Worm (Caenorhabditis elegans) whole organism, L4 larva: ENCODE measurements around the gene npr-18.

ENCODE experiments used
- F10B5.3 ChIP-seq: sonication (generic microtip); optimal IDR thresholded peaks from 2 replicates; lab custom pipeline; 2016; ENCODE audit warnings: mild to moderate bottlenecking, missing genetic modification characterization, missing compliant biosample characterization
- T26A8.4 ChIP-seq: fragments of 200-800 bp; sonication (Bioruptor generic); IDR thresholded peaks from 2 replicates; pipeline ENCODE4 v1.3.6; 2022; ENCODE audit warnings: missing genetic modification characterization, missing compliant biosample characterization
- Y105C5A.15 ChIP-seq: fragments of 200-800 bp; sonication (Bioruptor generic); IDR thresholded peaks from 2 replicates; pipeline ENCODE4 v1.3.6; 2022; ENCODE audit warnings: missing genetic modification characterization, missing compliant biosample characterization
- Y48G9A.11 ChIP-seq: fragments of 200-800 bp; sonication (Bioruptor generic); IDR thresholded peaks from 2 replicates; pipeline ENCODE4 v1.3.6; 2022; ENCODE audit warnings: missing genetic modification reagents, missing genetic modification characterization, missing compliant biosample characterization
- Y75B8A.6 ChIP-seq: fragments of 200-800 bp; sonication (Bioruptor generic); IDR thresholded peaks from 2 replicates; pipeline ENCODE4 v1.3.6; 2022; ENCODE audit warnings: missing genetic modification reagents, missing genetic modification characterization, missing compliant biosample characterization
- ceh-20 ChIP-seq: fragments of 200-800 bp; sonication (Bioruptor generic); IDR thresholded peaks from 2 replicates; pipeline ENCODE4 v1.3.6; 2022; ENCODE audit warnings: missing genetic modification reagents, missing genetic modification characterization, missing compliant biosample characterization
- ceh-28 ChIP-seq: fragments of 150-350 bp; optimal IDR thresholded peaks from 2 replicates; lab custom pipeline; 2014; ENCODE audit warnings: missing biosample characterization, missing genetic modification reagents, missing genetic modification characterization
- ceh-32 ChIP-seq: sonication (generic microtip); optimal IDR thresholded peaks from 2 replicates; lab custom pipeline; 2016; ENCODE audit warnings: mild to moderate bottlenecking, missing genetic modification characterization, missing compliant biosample characterization; ENCODE audit not compliant: poor library complexity
- ceh-44 ChIP-seq: fragments of 200-800 bp; sonication (Bioruptor generic); IDR thresholded peaks from 2 replicates; pipeline ENCODE4 v1.3.6; 2022; ENCODE audit warnings: missing genetic modification reagents, missing genetic modification characterization, missing compliant biosample characterization
- ceh-62 ChIP-seq: sonication (generic microtip); optimal IDR thresholded peaks from 2 replicates; lab custom pipeline; 2017; ENCODE audit warnings: missing biosample characterization, missing genetic modification characterization
- ceh-82 ChIP-seq: sonication (generic microtip); optimal IDR thresholded peaks from 2 replicates; lab custom pipeline; 2017; ENCODE audit warnings: missing biosample characterization, missing genetic modification characterization
- ces-1 ChIP-seq: fragments of 150-350 bp; sonication (generic microtip); optimal IDR thresholded peaks from 4 replicates; lab custom pipeline; 2014; ENCODE audit warnings: missing biosample characterization, missing genetic modification reagents, missing genetic modification characterization
- daf-16 ChIP-seq, 3 experiments: sonication (generic microtip); optimal IDR thresholded peaks; 2 replicates each; lab custom pipeline; 2016 to 2017; ENCODE audit warnings: missing genetic modification characterization in 3 of 3, missing genetic modification reagents in 3 of 3, mild to moderate bottlenecking in 2 of 3, missing compliant biosample characterization in 2 of 3, missing biosample characterization in 1 of 3, moderate library complexity in 1 of 3
- dmd-6 ChIP-seq: fragments of 200-800 bp; sonication (Bioruptor generic); IDR thresholded peaks from 2 replicates; pipeline ENCODE4 v1.3.6; 2022; ENCODE audit warnings: missing genetic modification reagents, missing genetic modification characterization, missing compliant biosample characterization
- dpl-1 ChIP-seq: fragments of 150-350 bp; optimal IDR thresholded peaks from 2 replicates; lab custom pipeline; 2014; ENCODE audit warnings: missing biosample characterization, missing genetic modification reagents, missing genetic modification characterization
- dve-1 ChIP-seq: sonication (generic microtip); optimal IDR thresholded peaks from 2 replicates; lab custom pipeline; 2017; ENCODE audit warnings: antibody characterized with exemption, mild to moderate bottlenecking, missing genetic modification characterization, missing compliant biosample characterization; ENCODE audit not compliant: insufficient read depth
- egl-43 ChIP-seq: fragments of 200-800 bp; sonication (Bioruptor generic); IDR thresholded peaks from 2 replicates; pipeline ENCODE4 v1.3.6; 2022; ENCODE audit warnings: missing genetic modification reagents, missing genetic modification characterization, missing compliant biosample characterization
- gei-8 ChIP-seq: fragments of 200-800 bp; sonication (Bioruptor generic); optimal IDR thresholded peaks from 2 replicates; lab custom pipeline; 2018; ENCODE audit warnings: mild to moderate bottlenecking, missing genetic modification characterization, missing compliant biosample characterization
- hlh-11 ChIP-seq: fragments of 200-800 bp; sonication (Bioruptor generic); optimal IDR thresholded peaks from 2 replicates; lab custom pipeline; 2018; ENCODE audit warnings: mild to moderate bottlenecking, missing genetic modification characterization, missing compliant biosample characterization
- hlh-30 ChIP-seq: sonication (generic microtip); optimal IDR thresholded peaks from 2 replicates; lab custom pipeline; 2017; ENCODE audit warnings: antibody characterized with exemption, mild to moderate bottlenecking, missing genetic modification characterization, missing compliant biosample characterization; ENCODE audit not compliant: insufficient read depth
- lim-7 ChIP-seq: fragments of 200-800 bp; sonication (Bioruptor generic); IDR thresholded peaks from 2 replicates; pipeline ENCODE4 v1.3.6; 2022; ENCODE audit warnings: missing genetic modification characterization, missing compliant biosample characterization
- lin-15B ChIP-seq: fragments of 150-350 bp; sonication (generic microtip); optimal IDR thresholded peaks from 3 replicates; lab custom pipeline; 2014; ENCODE audit warnings: missing biosample characterization, missing genetic modification characterization
- lin-29 ChIP-seq: fragments of 200-800 bp; sonication (Bioruptor generic); IDR thresholded peaks from 2 replicates; pipeline ENCODE4 v1.3.6; 2022; ENCODE audit warnings: missing genetic modification reagents, missing genetic modification characterization, missing compliant biosample characterization
- lin-38 ChIP-seq: fragments of 200-800 bp; sonication (Bioruptor generic); IDR thresholded peaks from 2 replicates; pipeline ENCODE4 v1.3.6; 2022; ENCODE audit warnings: missing genetic modification reagents, missing genetic modification characterization, missing compliant biosample characterization
- lin-39 ChIP-seq: fragments of 150-350 bp; optimal IDR thresholded peaks from 2 replicates; lab custom pipeline; 2014; ENCODE audit warnings: missing biosample characterization, missing genetic modification reagents, missing genetic modification characterization
- madf-9 ChIP-seq: fragments of 200-800 bp; sonication (Bioruptor generic); conservative IDR thresholded peaks from 2 replicates; pipeline ENCODE4 v1.3.6; 2022; ENCODE audit warnings: missing genetic modification reagents, missing genetic modification characterization, missing compliant biosample characterization
- mxl-2 ChIP-seq: fragments of 200-800 bp; sonication (Bioruptor generic); conservative IDR thresholded peaks from 2 replicates; pipeline ENCODE4 v1.3.6; 2022; ENCODE audit warnings: missing genetic modification reagents, missing genetic modification characterization, missing compliant biosample characterization
- mxl-3 ChIP-seq: fragments of 200-800 bp; sonication (Bioruptor generic); optimal IDR thresholded peaks from 2 replicates; lab custom pipeline; 2018; ENCODE audit warnings: mild to moderate bottlenecking, missing genetic modification characterization, missing compliant biosample characterization
- nhr-102 ChIP-seq: sonication (generic microtip); optimal IDR thresholded peaks from 2 replicates; lab custom pipeline; 2016; ENCODE audit warnings: mild to moderate bottlenecking, missing genetic modification characterization, moderate library complexity, missing compliant biosample characterization
- nhr-11 ChIP-seq: fragments of 150-350 bp; optimal IDR thresholded peaks from 2 replicates; lab custom pipeline; 2014; ENCODE audit warnings: missing biosample characterization, missing genetic modification characterization
- nhr-237 ChIP-seq: sonication (generic microtip); optimal IDR thresholded peaks from 2 replicates; lab custom pipeline; 2017; ENCODE audit warnings: missing biosample characterization, missing genetic modification characterization
- nhr-28 ChIP-seq: fragments of 150-350 bp; optimal IDR thresholded peaks from 2 replicates; lab custom pipeline; 2014; ENCODE audit warnings: missing biosample characterization, missing genetic modification characterization
- php-3 ChIP-seq: fragments of 200-800 bp; sonication (Bioruptor generic); IDR thresholded peaks from 2 replicates; pipeline ENCODE4 v1.3.6; 2022; ENCODE audit warnings: missing genetic modification reagents, missing genetic modification characterization, missing compliant biosample characterization
- rbr-2 ChIP-seq: sonication (generic microtip); optimal IDR thresholded peaks from 2 replicates; lab custom pipeline; 2016; ENCODE audit warnings: missing genotype, missing genetic modification characterization, missing compliant biosample characterization
- set-16 ChIP-seq: fragments of 200-800 bp; sonication (Bioruptor generic); IDR thresholded peaks from 2 replicates; pipeline ENCODE4 v1.3.6; 2022; ENCODE audit warnings: missing genetic modification reagents, missing genetic modification characterization, missing compliant biosample characterization
- skn-1 ChIP-seq: fragments of 150-350 bp; optimal IDR thresholded peaks from 2 replicates; lab custom pipeline; 2014; ENCODE audit warnings: missing biosample characterization, missing genetic modification characterization
- snpc-1.2 ChIP-seq: fragments of 200-800 bp; sonication (Bioruptor generic); IDR thresholded peaks from 2 replicates; pipeline ENCODE4 v1.3.6; 2022; ENCODE audit warnings: missing genetic modification reagents, missing genetic modification characterization, missing compliant biosample characterization
- spr-3 ChIP-seq: fragments of 200-800 bp; sonication (Bioruptor generic); optimal IDR thresholded peaks from 2 replicates; lab custom pipeline; 2018; ENCODE audit warnings: mild to moderate bottlenecking, missing genetic modification characterization, missing compliant biosample characterization
- tra-1 ChIP-seq: fragments of 200-800 bp; sonication (Bioruptor generic); IDR thresholded peaks from 2 replicates; pipeline ENCODE4 v1.3.6; 2022; ENCODE audit warnings: missing genetic modification reagents, missing genetic modification characterization, missing compliant biosample characterization
- unc-62 ChIP-seq, 3 experiments: fragments of 150-350 bp in 1 of 3; sonication (generic microtip); optimal IDR thresholded peaks in 2 of 3; peaks in 1 of 3; 1 replicate in 1 of 3; 2 replicates in 2 of 3; lab custom pipeline; 2014 to 2017; ENCODE audit warnings: missing biosample characterization in 3 of 3, missing genetic modification characterization in 3 of 3, missing genetic modification reagents in 3 of 3, missing genotype in 1 of 3
- zag-1 ChIP-seq: fragments of 150-350 bp; optimal IDR thresholded peaks from 2 replicates; lab custom pipeline; 2014; ENCODE audit warnings: missing biosample characterization, missing genetic modification characterization
- zfp-3 ChIP-seq: fragments of 200-800 bp; sonication (Bioruptor generic); conservative IDR thresholded peaks from 2 replicates; pipeline ENCODE4 v1.3.6; 2022; ENCODE audit warnings: missing genetic modification reagents, missing genetic modification characterization, missing compliant biosample characterization

Gene npr-18

ce11 chrX:9668554-9668953 is 22.0 kb upstream of the npr-18 start, which contains the start of gene T14B1.1 (continued):
- TF ChIP-seq T26A8.4 (GFP tag; lab: Robert Waterston, UW), result no peak
- TF ChIP-seq nhr-237 (tag; lab: Kevin White, UChicago), result no peak
- no peak for TF ChIP-seq ceh-82 (tag; lab: Kevin White, UChicago)
- no peak for TF ChIP-seq ceh-28 (tag; lab: Kevin White, UChicago)
- no peak for TF ChIP-seq ces-1 (GFP tag; lab: Kevin White, UChicago)
- no peak for TF ChIP-seq dpl-1
- no peak for TF ChIP-seq mxl-2
- TF ChIP-seq set-16 (GFP tag; lab: Robert Waterston, UW), result peak; percentile 64
- no peak for TF ChIP-seq Y75B8A.6 (GFP tag; lab: Robert Waterston, UW)
- peak; percentile 26 for TF ChIP-seq hlh-11
- TF ChIP-seq ceh-62 (tag; lab: Kevin White, UChicago), result no peak
- TF ChIP-seq rbr-2 (tag; lab: Kevin White, UChicago), result peak; percentile 74
- TF ChIP-seq Y105C5A.15 (GFP tag; lab: Robert Waterston, UW), result no peak
- TF ChIP-seq zfp-3 (GFP tag; lab: Robert Waterston, UW), result no peak
- no peak for TF ChIP-seq dve-1 (tag; lab: Kevin White, UChicago)
- no peak for TF ChIP-seq egl-43 (GFP tag; lab: Robert Waterston, UW)
- peak in 1 of 2 experiments; percentile 32 for TF ChIP-seq unc-62 (GFP tag; optimal IDR thresholded peaks at IDR 0.05 in 1 of 2; lab: Kevin White, UChicago)
- no peak for TF ChIP-seq unc-62 (tag; optimal IDR thresholded peaks at IDR 0.05; lab: Kevin White, UChicago)
- peak; percentile 25 for TF ChIP-seq nhr-11
- TF ChIP-seq Y48G9A.11, result no peak
- no peak for TF ChIP-seq madf-9 (GFP tag; lab: Robert Waterston, UW)
- TF ChIP-seq daf-16 (GFP tag; optimal IDR thresholded peaks at IDR 0.05; lab: Kevin White, UChicago), result peak in 1 of 2 experiments; percentile 45
- TF ChIP-seq daf-16 (tag; optimal IDR thresholded peaks at IDR 0.05; lab: Kevin White, UChicago), result no peak
- TF ChIP-seq lin-39, result no peak
- no peak for TF ChIP-seq snpc-1.2
- no peak for TF ChIP-seq zag-1 (tag; lab: Kevin White, UChicago)

- no peak for TF ChIP-seq nhr-102 (tag; lab: Kevin White, UChicago)
- TF ChIP-seq hlh-30 (tag; lab: Kevin White, UChicago), result peak; percentile 32
- peak in 1 of 2 experiments; percentile 83 for TF ChIP-seq unc-62 (GFP tag; optimal IDR thresholded peaks at IDR 0.05 in 1 of 2; lab: Kevin White, UChicago)
- TF ChIP-seq unc-62 (tag; optimal IDR thresholded peaks at IDR 0.05; lab: Kevin White, UChicago), result no peak
- no peak for TF ChIP-seq ceh-44 (GFP tag; lab: Robert Waterston, UW)
- TF ChIP-seq nhr-28, result peak; percentile 30
- TF ChIP-seq lin-15B, result no peak
- TF ChIP-seq daf-16 (GFP tag; optimal IDR thresholded peaks at IDR 0.05; lab: Kevin White, UChicago), result no peak
- TF ChIP-seq daf-16 (tag; optimal IDR thresholded peaks at IDR 0.05; lab: Kevin White, UChicago), result peak; percentile 64
Measured at ce11 chrX:9673228-9673627, 17.3 kb upstream of the npr-18 start.

ce11 chrX:9674799-9675198 is 15.7 kb upstream of the npr-18 start, which contains the start of gene C43C3.4:
Gene C43C3.4, minus strand, starts transcription at chrX:9674899.
- TF ChIP-seq mxl-2 (no peak), mxl-3 (GFP tag; lab: Kevin White, UChicago) (no peak), ceh-32 (tag; lab: Kevin White, UChicago) (no peak), gei-8 (GFP tag; lab: Kevin White, UChicago) (no peak), lim-7 (no peak), zag-1 (tag; lab: Kevin White, UChicago) (no peak)

- TF ChIP-seq ceh-20 (0 out of 2 replicates have a peak, but pooled peaks have one; percentile 25), lin-29 (GFP tag; lab: Robert Waterston, UW) (no peak), php-3 (GFP tag; lab: Robert Waterston, UW) (0 out of 2 replicates have a peak, but pooled peaks have one; percentile 16), skn-1 (tag; lab: Kevin White, UChicago) (no peak), hlh-11 (peak; percentile 12), dve-1 (tag; lab: Kevin White, UChicago) (peak; percentile 63), spr-3 (GFP tag; lab: Kevin White, UChicago) (no peak), F10B5.3 (tag; lab: Kevin White, UChicago) (no peak), dmd-6 (GFP tag; lab: Robert Waterston, UW) (peak; percentile 76), set-16 (GFP tag; lab: Robert Waterston, UW) (no peak), lin-38 (no peak), tra-1 (peak; percentile 60; the same call in 1 of the 2 replicates), daf-16 (GFP tag; optimal IDR thresholded peaks at IDR 0.05; lab: Kevin White, UChicago) (no peak), daf-16 (tag; optimal IDR thresholded peaks at IDR 0.05; lab: Kevin White, UChicago) (peak; percentile 97), nhr-237 (tag; lab: Kevin White, UChicago) (no peak), gei-8 (GFP tag; lab: Kevin White, UChicago) (no peak)
Measured at ce11 chrX:9676009-9676408, 14.5 kb upstream of the npr-18 start.
